Worm (Caenorhabditis elegans) whole organism, late embryonic: Measurements from ENCODE around the gene ugt-48.

Experiments
- ceh-19 ChIP-seq: fragments of 200-800 bp; sonication (Bioruptor generic); optimal IDR thresholded peaks from 2 replicates; lab custom pipeline; 2018; ENCODE audit warnings: mild to moderate bottlenecking, missing genetic modification characterization, missing compliant biosample characterization
- ceh-24 ChIP-seq: sonication (generic microtip); optimal IDR thresholded peaks from 2 replicates; lab custom pipeline; 2016; ENCODE audit warnings: mild to moderate bottlenecking, missing genetic modification characterization, missing compliant biosample characterization
- madf-2 ChIP-seq: sonication (generic microtip); optimal IDR thresholded peaks from 2 replicates; lab custom pipeline; 2017; ENCODE audit warnings: missing genetic modification characterization, missing compliant biosample characterization
- npax-4 ChIP-seq: sonication (generic microtip); optimal IDR thresholded peaks from 2 replicates; lab custom pipeline; 2016; ENCODE audit warnings: missing genetic modification characterization, missing compliant biosample characterization
- pha-4 ChIP-seq: fragments of 150-350 bp; optimal IDR thresholded peaks from 2 replicates; lab custom pipeline; 2018; ENCODE audit warnings: missing biosample characterization, missing genetic modification reagents, missing genetic modification characterization
- pqm-1 ChIP-seq: sonication (generic microtip); optimal IDR thresholded peaks from 2 replicates; lab custom pipeline; 2016; ENCODE audit warnings: missing genetic modification characterization, missing compliant biosample characterization
- rnt-1 ChIP-seq: sonication (generic microtip); optimal IDR thresholded peaks from 2 replicates; lab custom pipeline; 2016; ENCODE audit warnings: missing genetic modification characterization, missing compliant biosample characterization
- sox-4 ChIP-seq: sonication (generic microtip); optimal IDR thresholded peaks from 2 replicates; lab custom pipeline; 2017; ENCODE audit warnings: mild to moderate bottlenecking, missing genetic modification characterization, inconsistent platforms, missing compliant biosample characterization

- TF ChIP-seq npax-4 (tag; lab: Kevin White, UChicago): no peak
- TF ChIP-seq pha-4 (tag; lab: Kevin White, UChicago): no peak
- no peak for TF ChIP-seq rnt-1
- no peak for TF ChIP-seq madf-2 (tag; lab: Kevin White, UChicago)
- TF ChIP-seq pqm-1 (tag; lab: Kevin White, UChicago): no peak
- no peak for TF ChIP-seq ceh-24 (tag; lab: Kevin White, UChicago)
- TF ChIP-seq sox-4 (tag; lab: Kevin White, UChicago): no peak
- TF ChIP-seq ceh-19: no peak
Observed at ce11 chrV:5591887-5592286, 44.0 kb upstream of the ugt-48 start.
